Fruit fly (Drosophila melanogaster) Kc167 (cell line): ENCODE results near the gene CG31787.

Source experiments
- Myc ChIP-seq: fragments of >200 bp; optimal IDR thresholded peaks from 2 replicates; lab custom pipeline; 2017; ENCODE audit warnings: missing external identifiers
- Sin3A ChIP-seq: fragments of >200 bp; optimal IDR thresholded peaks from 2 replicates; lab custom pipeline; 2018; ENCODE audit warnings: missing external identifiers
- h ChIP-seq: fragments of >200 bp; optimal IDR thresholded peaks from 3 replicates; lab custom pipeline; 2018; ENCODE audit warnings: missing external identifiers
- insv ChIP-seq: fragments of >200 bp; optimal IDR thresholded peaks from 3 replicates; lab custom pipeline; 2018; ENCODE audit warnings: missing external identifiers
- psq ChIP-seq: fragments of >200 bp; optimal IDR thresholded peaks from 2 replicates; lab custom pipeline; 2017; ENCODE audit warnings: missing external identifiers
- ttk ChIP-seq: sonication (Bioruptor generic); optimal IDR thresholded peaks from 2 replicates; lab custom pipeline; 2017; ENCODE audit warnings: missing external identifiers

CG31787 gene

DNA sequence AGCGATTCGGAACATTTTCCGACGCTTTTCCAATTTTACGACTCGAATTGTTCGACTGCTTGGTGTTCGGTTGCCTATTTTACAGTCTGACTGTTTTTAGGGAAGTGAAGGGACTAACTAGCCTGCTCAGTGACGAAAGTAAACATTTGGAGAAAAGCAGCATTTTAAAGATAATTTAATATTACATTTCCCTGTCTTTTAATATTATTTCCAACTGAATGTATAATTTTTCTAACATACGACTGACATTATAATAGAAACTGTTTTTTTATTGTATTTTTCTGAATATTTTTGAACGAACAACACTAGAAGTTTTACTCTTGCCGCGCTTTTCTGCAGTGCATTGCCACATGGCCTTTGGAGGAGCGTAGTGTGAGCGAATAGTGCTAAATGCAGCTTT lies at the start of gene CG31787:
Gene CG31787 (minus strand): TSS at position 101 of the 400 bp plus-strand sequence.
- TF ChIP-seq ttk: no peak
- TF ChIP-seq Myc (lab: Kevin White, UChicago): no peak
- no peak for TF ChIP-seq h (lab: Kevin White, UChicago)
- no peak for TF ChIP-seq psq (lab: Kevin White, UChicago)
- no peak for TF ChIP-seq Sin3A
- no peak for TF ChIP-seq insv

dm6 chr2L:18333831-18334437 lies 48.4 kb upstream of the CG31787 start:
- TF ChIP-seq Sin3A: no peak

- no peak for TF ChIP-seq Sin3A
- no peak for TF ChIP-seq h (lab: Kevin White, UChicago)
- TF ChIP-seq insv: no peak
- no peak for TF ChIP-seq ttk
- TF ChIP-seq Myc (lab: Kevin White, UChicago): no peak
- TF ChIP-seq psq (lab: Kevin White, UChicago): no peak
Observed at dm6 chr2L:18331612-18332011, 46.1 kb upstream of the CG31787 start.

DNA sequence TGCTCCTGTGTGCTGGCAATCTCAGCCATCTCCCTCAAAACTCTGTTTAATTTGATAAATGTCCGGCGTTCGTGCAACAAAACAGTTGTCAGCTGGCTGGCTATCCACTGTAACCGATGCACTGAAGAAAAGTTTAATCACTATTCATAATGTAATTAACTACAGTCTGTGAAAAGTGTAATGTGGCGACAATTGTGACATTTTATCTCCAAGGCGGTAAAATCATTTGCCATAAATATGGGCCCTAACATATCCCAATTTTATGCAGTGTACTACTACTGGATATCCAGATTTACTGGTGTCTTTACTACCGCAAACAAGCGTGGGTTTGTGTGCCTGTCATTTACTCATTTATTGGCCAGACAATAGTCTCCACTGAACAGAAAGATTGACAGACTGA lies 43.2 kb upstream of the CG31787 start:
- TF ChIP-seq psq (lab: Kevin White, UChicago) (no peak), Myc (lab: Kevin White, UChicago) (no peak), Sin3A (no peak), h (lab: Kevin White, UChicago) (no peak), ttk (no peak), insv (no peak)

- TF ChIP-seq insv (no peak), Myc (lab: Kevin White, UChicago) (no peak), ttk (no peak), Sin3A (no peak), h (lab: Kevin White, UChicago) (no peak), psq (lab: Kevin White, UChicago) (no peak)
Observed at dm6 chr2L:18327592-18328078, 42.1 kb upstream of the CG31787 start.

dm6 chr2L:18327007-18327406 lies 41.5 kb upstream of the CG31787 start:
- TF ChIP-seq Sin3A (no peak), psq (lab: Kevin White, UChicago) (no peak), Myc (lab: Kevin White, UChicago) (no peak), h (lab: Kevin White, UChicago) (no peak), insv (no peak)

DNA sequence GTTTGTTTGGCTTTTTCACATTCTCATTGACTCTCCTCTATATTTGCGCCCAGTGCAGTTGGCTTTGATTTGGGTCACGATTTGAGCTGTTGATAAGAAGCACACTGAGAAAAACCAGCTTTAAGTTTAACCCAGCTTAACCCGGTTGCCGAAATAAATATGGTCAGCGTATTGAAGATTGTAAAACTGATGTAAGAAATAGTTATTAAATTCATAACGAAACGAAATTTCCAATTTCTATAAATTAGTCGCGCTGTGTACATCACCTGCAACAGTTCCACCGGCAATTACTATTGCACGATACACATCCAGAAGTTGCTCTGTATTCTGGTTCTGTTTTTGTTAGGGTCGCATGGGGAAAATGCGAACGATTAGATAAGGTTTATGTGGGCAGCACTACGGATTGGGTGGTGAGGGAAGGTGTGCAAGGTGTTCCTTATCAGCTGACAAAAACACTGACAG lies 39.6 kb upstream of the CG31787 start:
- TF ChIP-seq insv: no peak
- no peak for TF ChIP-seq h (lab: Kevin White, UChicago)
- no peak for TF ChIP-seq Myc (lab: Kevin White, UChicago)
- TF ChIP-seq Sin3A: no peak
- TF ChIP-seq psq (lab: Kevin White, UChicago): no peak
- TF ChIP-seq ttk: no peak

DNA sequence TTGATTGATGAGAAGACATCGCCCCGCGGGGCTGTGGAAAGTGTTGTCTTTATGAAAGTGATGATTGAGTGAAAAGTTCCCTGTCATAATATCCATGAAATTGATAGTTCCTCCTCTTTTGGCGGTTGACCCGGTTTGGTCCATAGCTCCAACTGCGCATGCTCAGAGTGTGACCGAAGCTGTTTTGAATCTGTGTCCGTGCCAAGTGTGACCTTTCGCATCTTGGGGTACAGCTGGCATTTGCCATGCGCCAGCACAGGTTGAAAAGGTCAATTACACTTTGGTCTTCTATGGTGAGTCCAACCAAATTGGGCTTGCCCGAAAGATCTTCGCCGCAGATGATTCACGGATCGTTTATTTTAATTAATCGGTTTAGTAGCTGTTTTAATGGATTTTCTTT lies 35.4 kb upstream of the CG31787 start:
- no peak for TF ChIP-seq insv
- no peak for TF ChIP-seq Myc (lab: Kevin White, UChicago)
- no peak for TF ChIP-seq Sin3A
- TF ChIP-seq ttk: no peak
- TF ChIP-seq psq (lab: Kevin White, UChicago): no peak
- no peak for TF ChIP-seq h (lab: Kevin White, UChicago)

dm6 chr2L:18319577-18320316 lies 34.2 kb upstream of the CG31787 start, which contains the start of gene Fas3:
Gene Fas3 (plus strand): TSS chr2L:18320102.
- no peak for TF ChIP-seq ttk
- TF ChIP-seq Myc (lab: Kevin White, UChicago): no peak
- no peak for TF ChIP-seq psq (lab: Kevin White, UChicago)
- TF ChIP-seq h (lab: Kevin White, UChicago): no peak
- no peak for TF ChIP-seq Sin3A
- TF ChIP-seq insv: no peak

dm6 chr2L:18315454-18315853 lies 29.9 kb upstream of the CG31787 start:
- TF ChIP-seq h (lab: Kevin White, UChicago): no peak
- no peak for TF ChIP-seq psq (lab: Kevin White, UChicago)
- TF ChIP-seq Sin3A: no peak
- no peak for TF ChIP-seq Myc (lab: Kevin White, UChicago)
- no peak for TF ChIP-seq insv

- TF ChIP-seq h (lab: Kevin White, UChicago) (no peak), insv (no peak), psq (lab: Kevin White, UChicago) (no peak), Myc (lab: Kevin White, UChicago) (no peak), Sin3A (no peak), ttk (no peak)
Observed at dm6 chr2L:18313922-18314712, 28.6 kb upstream of the CG31787 start.

DNA sequence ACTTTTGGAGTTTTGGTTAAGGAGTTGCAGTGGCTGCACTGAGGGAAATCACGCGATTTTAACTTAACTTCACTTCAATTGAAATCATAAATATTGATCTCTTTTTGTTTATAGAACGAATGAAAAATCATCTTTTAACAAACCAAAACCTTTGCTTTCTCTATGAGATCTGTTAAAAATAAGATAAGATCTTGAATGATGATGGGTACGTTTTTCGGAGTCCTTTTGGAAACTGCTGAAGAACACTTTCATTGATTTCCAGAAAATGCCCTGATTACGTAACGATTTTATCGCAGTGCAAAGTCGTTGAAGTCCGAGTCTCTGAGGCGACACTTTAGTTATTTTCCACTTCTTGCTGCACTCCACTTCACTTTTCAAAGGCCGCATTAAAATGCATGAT lies 26.8 kb upstream of the CG31787 start:
- TF ChIP-seq Myc (lab: Kevin White, UChicago) (no peak), ttk (no peak), Sin3A (no peak), insv (no peak), h (lab: Kevin White, UChicago) (no peak)
